ENCODE assay signal across 2 fruit fly cellular contexts in the genomic region with DNA sequence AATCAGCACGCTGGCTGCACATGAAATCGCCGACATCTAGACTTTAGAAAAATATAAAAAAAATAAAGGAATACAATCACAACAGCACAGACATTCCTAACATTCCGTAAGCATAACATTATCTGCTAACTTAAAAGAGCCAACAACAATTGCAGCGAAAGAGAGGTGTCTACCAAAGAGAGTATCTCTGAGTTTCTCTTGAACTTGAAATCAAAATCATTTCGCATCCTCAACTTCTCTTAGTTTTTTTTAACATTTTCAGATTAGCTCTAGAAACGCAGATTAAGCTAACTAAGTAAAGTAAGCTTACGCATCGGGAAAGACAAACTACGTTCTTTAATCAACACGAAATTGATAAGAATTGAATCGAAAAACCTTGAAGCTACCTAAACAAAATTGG.
TF ChIP-seq lines count a peak whose summit lies in the region.

No protein-coding gene starts in this region.

- no peak for TF ChIP-seq CTCF in whole organism, embryonic (GFP tag; optimal IDR thresholded peaks at IDR 0.05; lab: Kevin White, UChicago)

TF ChIP-seq in whole organism, adult, 20 proteins besides CTCF, POLR2A, EP300 and RAD21:
- TF ChIP-seq CG7045 (GFP tag; optimal IDR thresholded peaks at IDR 0.05; lab: Kevin White, UChicago) (no peak), CG33017 (tag; optimal IDR thresholded peaks at IDR 0.05; lab: Kevin White, UChicago) (peak; percentile 17), kay (GFP tag; lab: Kevin White, UChicago; ENCODE audit: borderline replicate concordance) (peak; percentile 84)

TF ChIP-seq in whole organism, embryonic, 481 proteins besides CTCF, POLR2A, EP300 and RAD21:
- TF ChIP-seq Deaf1 (tag; optimal IDR thresholded peaks at IDR 0.05; lab: Kevin White, UChicago) (peak; percentile 55), Trl (optimal IDR thresholded peaks at IDR 0.05; lab: Kevin White, UChicago) (peak; percentile 73 to 84), Trl (GFP tag; optimal IDR thresholded peaks at IDR 0.05; lab: Kevin White, UChicago) (no peak), ken (GFP tag; IDR thresholded peaks at IDR 0.05; lab: Robert Waterston, UW) (no peak), sug (tag; optimal IDR thresholded peaks at IDR 0.05; lab: Kevin White, UChicago) (peak; percentile 8), CG3163 (GFP tag; optimal IDR thresholded peaks at IDR 0.05; lab: Kevin White, UChicago) (peak; percentile 84)
